Worm (Caenorhabditis elegans) whole organism, L4 larva: Measurements from ENCODE around the gene F58A6.1.

Experiments
- F10B5.3 ChIP-seq: sonication (generic microtip); optimal IDR thresholded peaks from 2 replicates; lab custom pipeline; 2016; ENCODE audit warnings: mild to moderate bottlenecking, missing genetic modification characterization, missing compliant biosample characterization
- F44E2.7 ChIP-seq: fragments of 200-800 bp; sonication (Bioruptor generic); IDR thresholded peaks from 2 replicates; pipeline ENCODE4 v2.1.2; 2022; ENCODE audit warnings: missing genetic modification characterization, missing compliant biosample characterization
- Y105C5A.15 ChIP-seq: fragments of 200-800 bp; sonication (Bioruptor generic); IDR thresholded peaks from 2 replicates; pipeline ENCODE4 v1.3.6; 2022; ENCODE audit warnings: missing genetic modification characterization, missing compliant biosample characterization
- Y75B8A.6 ChIP-seq: fragments of 200-800 bp; sonication (Bioruptor generic); IDR thresholded peaks from 2 replicates; pipeline ENCODE4 v1.3.6; 2022; ENCODE audit warnings: missing genetic modification reagents, missing genetic modification characterization, missing compliant biosample characterization
- ZK337.2 ChIP-seq: fragments of 200-800 bp; sonication (Bioruptor generic); IDR thresholded peaks from 2 replicates; pipeline ENCODE4 v1.3.6; 2022; ENCODE audit warnings: missing genetic modification reagents, missing genetic modification characterization, missing compliant biosample characterization
- ZK546.5 ChIP-seq, 2 experiments: sonication (generic microtip); optimal IDR thresholded peaks; 2 replicates each; lab custom pipeline; 2017; ENCODE audit warnings: missing biosample characterization in 2 of 2, missing genetic modification characterization in 2 of 2
- aha-1 ChIP-seq: fragments of 150-350 bp; peaks from one replicate; lab custom pipeline; 2014; ENCODE audit warnings: missing biosample characterization, missing genetic modification characterization
- aly-2 ChIP-seq: sonication (generic microtip); optimal IDR thresholded peaks from 2 replicates; lab custom pipeline; 2018; ENCODE audit warnings: missing biosample characterization, missing genetic modification characterization
- ama-1 ChIP-seq: fragments of 150-350 bp; optimal IDR thresholded peaks from 2 replicates; lab custom pipeline; 2014; ENCODE audit warnings: inconsistent platforms, mixed read lengths
- arid-1 ChIP-seq: fragments of 200-800 bp; sonication (Bioruptor generic); conservative IDR thresholded peaks from 2 replicates; pipeline ENCODE4 v1.3.6; 2022; ENCODE audit warnings: missing genetic modification reagents, missing genetic modification characterization, missing compliant biosample characterization
- ceh-28 ChIP-seq: fragments of 150-350 bp; optimal IDR thresholded peaks from 2 replicates; lab custom pipeline; 2014; ENCODE audit warnings: missing biosample characterization, missing genetic modification reagents, missing genetic modification characterization
- ceh-44 ChIP-seq: fragments of 200-800 bp; sonication (Bioruptor generic); IDR thresholded peaks from 2 replicates; pipeline ENCODE4 v1.3.6; 2022; ENCODE audit warnings: missing genetic modification reagents, missing genetic modification characterization, missing compliant biosample characterization
- ceh-82 ChIP-seq: sonication (generic microtip); optimal IDR thresholded peaks from 2 replicates; lab custom pipeline; 2017; ENCODE audit warnings: missing biosample characterization, missing genetic modification characterization
- ces-1 ChIP-seq: fragments of 150-350 bp; sonication (generic microtip); optimal IDR thresholded peaks from 4 replicates; lab custom pipeline; 2014; ENCODE audit warnings: missing biosample characterization, missing genetic modification reagents, missing genetic modification characterization
- cey-2 ChIP-seq: sonication (generic microtip); optimal IDR thresholded peaks from 3 replicates; lab custom pipeline; 2017; ENCODE audit warnings: missing genetic modification characterization, mild to moderate bottlenecking, missing compliant biosample characterization, antibody characterized with exemption, borderline replicate concordance; ENCODE audit not compliant: insufficient read depth
- ctbp-1 ChIP-seq: fragments of 200-800 bp; sonication (Bioruptor generic); IDR thresholded peaks from 2 replicates; pipeline ENCODE4 v1.3.6; 2022; ENCODE audit warnings: missing genetic modification reagents, missing genetic modification characterization, missing compliant biosample characterization
- daf-12 ChIP-seq: fragments of 150-350 bp; optimal IDR thresholded peaks from 2 replicates; lab custom pipeline; 2014; ENCODE audit warnings: missing biosample characterization, missing genetic modification reagents, missing genetic modification characterization
- daf-16 ChIP-seq, 3 experiments: sonication (generic microtip); optimal IDR thresholded peaks; 2 replicates each; lab custom pipeline; 2016 to 2017; ENCODE audit warnings: missing genetic modification characterization in 3 of 3, missing genetic modification reagents in 3 of 3, mild to moderate bottlenecking in 2 of 3, missing compliant biosample characterization in 2 of 3, missing biosample characterization in 1 of 3, moderate library complexity in 1 of 3
- daf-19 ChIP-seq: fragments of 200-800 bp; sonication (Bioruptor generic); conservative IDR thresholded peaks from 2 replicates; pipeline ENCODE4 v1.3.6; 2022; ENCODE audit warnings: missing genetic modification characterization, missing compliant biosample characterization
- daf-8 ChIP-seq: fragments of 200-800 bp; sonication (Bioruptor generic); IDR thresholded peaks from 2 replicates; pipeline ENCODE4 v1.3.6; 2022; ENCODE audit warnings: missing genetic modification characterization, missing compliant biosample characterization
- dmd-6 ChIP-seq: fragments of 200-800 bp; sonication (Bioruptor generic); IDR thresholded peaks from 2 replicates; pipeline ENCODE4 v1.3.6; 2022; ENCODE audit warnings: missing genetic modification reagents, missing genetic modification characterization, missing compliant biosample characterization
- dpl-1 ChIP-seq: fragments of 150-350 bp; optimal IDR thresholded peaks from 2 replicates; lab custom pipeline; 2014; ENCODE audit warnings: missing biosample characterization, missing genetic modification reagents, missing genetic modification characterization
- duxl-1 ChIP-seq: sonication (generic microtip); optimal IDR thresholded peaks from 2 replicates; lab custom pipeline; 2016; ENCODE audit warnings: mild to moderate bottlenecking, missing genetic modification characterization, moderate library complexity, missing compliant biosample characterization; ENCODE audit not compliant: poor library complexity
- dve-1 ChIP-seq: sonication (generic microtip); optimal IDR thresholded peaks from 2 replicates; lab custom pipeline; 2017; ENCODE audit warnings: antibody characterized with exemption, mild to moderate bottlenecking, missing genetic modification characterization, missing compliant biosample characterization; ENCODE audit not compliant: insufficient read depth
- hif-1 ChIP-seq, 2 experiments: sonication (generic microtip); optimal IDR thresholded peaks; 2 replicates each; lab custom pipeline; 2016 to 2017; ENCODE audit warnings: missing compliant biosample characterization in 2 of 2, missing genetic modification characterization in 2 of 2, missing genetic modification reagents in 2 of 2, missing genotype in 2 of 2, mild to moderate bottlenecking in 1 of 2
- hlh-11 ChIP-seq: fragments of 200-800 bp; sonication (Bioruptor generic); optimal IDR thresholded peaks from 2 replicates; lab custom pipeline; 2018; ENCODE audit warnings: mild to moderate bottlenecking, missing genetic modification characterization, missing compliant biosample characterization
- jun-1 ChIP-seq: fragments of 150-350 bp; optimal IDR thresholded peaks from 2 replicates; lab custom pipeline; 2014; ENCODE audit warnings: missing biosample characterization, missing genetic modification reagents, missing genetic modification characterization
- lin-1 ChIP-seq: fragments of 200-800 bp; sonication (Bioruptor generic); IDR thresholded peaks from 2 replicates; pipeline ENCODE4 v1.3.6; 2022; ENCODE audit warnings: missing genetic modification reagents, missing genetic modification characterization, missing compliant biosample characterization
- lin-29 ChIP-seq: fragments of 200-800 bp; sonication (Bioruptor generic); IDR thresholded peaks from 2 replicates; pipeline ENCODE4 v1.3.6; 2022; ENCODE audit warnings: missing genetic modification reagents, missing genetic modification characterization, missing compliant biosample characterization
- lin-39 ChIP-seq: fragments of 150-350 bp; optimal IDR thresholded peaks from 2 replicates; lab custom pipeline; 2014; ENCODE audit warnings: missing biosample characterization, missing genetic modification reagents, missing genetic modification characterization
- mes-2 ChIP-seq: sonication (generic microtip); optimal IDR thresholded peaks from 2 replicates; lab custom pipeline; 2016; ENCODE audit warnings: missing genotype, mild to moderate bottlenecking, missing genetic modification characterization, missing compliant biosample characterization; ENCODE audit not compliant: poor library complexity, severe bottlenecking
- nhr-28 ChIP-seq: fragments of 150-350 bp; optimal IDR thresholded peaks from 2 replicates; lab custom pipeline; 2014; ENCODE audit warnings: missing biosample characterization, missing genetic modification characterization
- nhr-42 ChIP-seq: fragments of 200-800 bp; sonication (Bioruptor generic); IDR thresholded peaks from 2 replicates; pipeline ENCODE4 v1.3.6; 2022; ENCODE audit warnings: missing genetic modification characterization, missing compliant biosample characterization
- nhr-48 ChIP-seq: sonication (generic microtip); optimal IDR thresholded peaks from 2 replicates; lab custom pipeline; 2016; ENCODE audit warnings: mild to moderate bottlenecking, missing genetic modification characterization, missing compliant biosample characterization
- nhr-76 ChIP-seq: fragments of 150-350 bp; optimal IDR thresholded peaks from 2 replicates; lab custom pipeline; 2014; ENCODE audit warnings: missing biosample characterization, missing genetic modification characterization
- nhr-77 ChIP-seq: fragments of 150-350 bp; optimal IDR thresholded peaks from 2 replicates; lab custom pipeline; 2014; ENCODE audit warnings: missing biosample characterization, missing genetic modification characterization
- pha-4 ChIP-seq, 2 experiments: fragments of 150-350 bp in 1 of 2; fragments of 200-800 bp in 1 of 2; sonication (Bioruptor generic) in 1 of 2; IDR thresholded peaks in 1 of 2; optimal IDR thresholded peaks in 1 of 2; 2 replicates each; pipeline versions ENCODE4 v1.3.6 to Lab custom; 2014 to 2022; ENCODE audit warnings: missing genetic modification characterization in 2 of 2, missing genetic modification reagents in 2 of 2, missing biosample characterization in 1 of 2, missing compliant biosample characterization in 1 of 2
- php-3 ChIP-seq: fragments of 200-800 bp; sonication (Bioruptor generic); IDR thresholded peaks from 2 replicates; pipeline ENCODE4 v1.3.6; 2022; ENCODE audit warnings: missing genetic modification reagents, missing genetic modification characterization, missing compliant biosample characterization
- saeg-2 ChIP-seq: fragments of 200-800 bp; sonication (Bioruptor generic); IDR thresholded peaks from 2 replicates; pipeline ENCODE4 v1.3.6; 2022; ENCODE audit warnings: missing genetic modification reagents, missing genetic modification characterization, missing compliant biosample characterization
- sdz-12 ChIP-seq: fragments of 200-800 bp; sonication (Bioruptor generic); optimal IDR thresholded peaks from 2 replicates; lab custom pipeline; 2018; ENCODE audit warnings: mild to moderate bottlenecking, missing genetic modification characterization, missing compliant biosample characterization
- set-16 ChIP-seq: fragments of 200-800 bp; sonication (Bioruptor generic); IDR thresholded peaks from 2 replicates; pipeline ENCODE4 v1.3.6; 2022; ENCODE audit warnings: missing genetic modification reagents, missing genetic modification characterization, missing compliant biosample characterization
- spr-3 ChIP-seq: fragments of 200-800 bp; sonication (Bioruptor generic); optimal IDR thresholded peaks from 2 replicates; lab custom pipeline; 2018; ENCODE audit warnings: mild to moderate bottlenecking, missing genetic modification characterization, missing compliant biosample characterization
- tag-97 ChIP-seq: fragments of 200-800 bp; sonication (Bioruptor generic); IDR thresholded peaks from 2 replicates; pipeline ENCODE4 v1.3.6; 2022; ENCODE audit warnings: missing genetic modification characterization, missing compliant biosample characterization
- tra-1 ChIP-seq: fragments of 200-800 bp; sonication (Bioruptor generic); IDR thresholded peaks from 2 replicates; pipeline ENCODE4 v1.3.6; 2022; ENCODE audit warnings: missing genetic modification reagents, missing genetic modification characterization, missing compliant biosample characterization
- unc-62 ChIP-seq, 3 experiments: fragments of 150-350 bp in 1 of 3; sonication (generic microtip); optimal IDR thresholded peaks in 2 of 3; peaks in 1 of 3; 1 replicate in 1 of 3; 2 replicates in 2 of 3; lab custom pipeline; 2014 to 2017; ENCODE audit warnings: missing biosample characterization in 3 of 3, missing genetic modification characterization in 3 of 3, missing genetic modification reagents in 3 of 3, missing genotype in 1 of 3
- vab-7 ChIP-seq: fragments of 200-800 bp; sonication (Bioruptor generic); IDR thresholded peaks from 2 replicates; pipeline ENCODE4 v1.3.6; 2022; ENCODE audit warnings: missing genetic modification reagents, missing genetic modification characterization, missing compliant biosample characterization
- zag-1 ChIP-seq: fragments of 150-350 bp; optimal IDR thresholded peaks from 2 replicates; lab custom pipeline; 2014; ENCODE audit warnings: missing biosample characterization, missing genetic modification characterization
- zfp-2 ChIP-seq: sonication (generic microtip); optimal IDR thresholded peaks from 2 replicates; lab custom pipeline; 2016; ENCODE audit warnings: mild to moderate bottlenecking, missing genetic modification characterization, missing compliant biosample characterization
- ztf-11 ChIP-seq: fragments of 150-350 bp; optimal IDR thresholded peaks from 2 replicates; lab custom pipeline; 2014; ENCODE audit warnings: missing biosample characterization, missing genetic modification characterization

The F58A6.1 gene

DNA sequence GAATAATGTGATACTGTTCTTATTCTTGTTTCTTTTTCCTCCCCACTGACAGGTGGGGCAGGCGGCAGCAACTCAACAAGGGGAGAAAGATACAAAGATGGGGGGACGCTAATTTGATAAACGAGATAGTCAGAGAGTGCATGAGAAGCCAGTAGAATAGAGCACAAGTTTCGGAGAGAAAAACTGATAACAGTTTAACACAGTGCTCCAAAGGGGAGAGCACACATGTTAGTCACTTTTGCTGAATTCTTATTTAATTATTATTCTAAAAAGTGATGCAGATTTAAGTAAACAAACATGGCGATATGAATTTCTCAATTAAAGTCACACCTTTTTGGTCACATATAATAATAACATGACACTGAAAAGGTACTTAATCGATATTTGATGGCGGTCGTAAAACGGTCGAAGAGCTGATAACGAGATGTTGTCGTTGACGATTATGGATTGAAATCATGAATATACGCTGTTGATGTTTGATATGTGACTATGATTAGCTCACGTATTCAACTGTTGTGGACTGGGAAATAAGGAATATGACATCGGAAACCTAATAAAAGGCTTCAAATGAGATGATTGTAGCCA, 43.3 kb downstream of the F58A6.1 start (continued):
- no peak for TF ChIP-seq ces-1
- no peak for TF ChIP-seq duxl-1
- TF ChIP-seq Y75B8A.6 (GFP tag; lab: Robert Waterston, UW) = no peak
- TF ChIP-seq hif-1 (tag; optimal IDR thresholded peaks at IDR 0.05; lab: Kevin White, UChicago) = no peak
- TF ChIP-seq aly-2 (tag; lab: Kevin White, UChicago) = no peak
- no peak for TF ChIP-seq saeg-2
- TF ChIP-seq ZK337.2 (GFP tag; lab: Robert Waterston, UW) = no peak
- no peak for TF ChIP-seq lin-1
- no peak for TF ChIP-seq ceh-28
- TF ChIP-seq vab-7 = no peak
- TF ChIP-seq ctbp-1 = no peak
- TF ChIP-seq ama-1 (lab: Kevin White, UChicago) = no peak
- TF ChIP-seq arid-1 (GFP tag; lab: Robert Waterston, UW) = no peak
- peak; percentile 76 for TF ChIP-seq dve-1
- no peak for TF ChIP-seq lin-29 (GFP tag; lab: Robert Waterston, UW)
- peak; percentile 100 for TF ChIP-seq php-3
- TF ChIP-seq pha-4 (GFP tag; IDR thresholded peaks at IDR 0.05; lab: Robert Waterston, UW) = peak; percentile 43; the same call in 1 of the 2 replicates
- no peak for TF ChIP-seq pha-4 (tag; optimal IDR thresholded peaks at IDR 0.05; lab: Kevin White, UChicago)
- TF ChIP-seq nhr-42 = no peak
- TF ChIP-seq ZK546.5 (tag; optimal IDR thresholded peaks at IDR 0.05; lab: Kevin White, UChicago) = no peak
- no peak for TF ChIP-seq daf-12 (tag; lab: Kevin White, UChicago)
- TF ChIP-seq daf-8 (GFP tag; lab: Robert Waterston, UW) = no peak
- no peak for TF ChIP-seq ztf-11 (tag; lab: Kevin White, UChicago)
- TF ChIP-seq dmd-6 = peak; percentile 68
- no peak for TF ChIP-seq nhr-76 (tag; lab: Kevin White, UChicago)
- no peak for TF ChIP-seq Y105C5A.15 (GFP tag; lab: Robert Waterston, UW)
- peak; percentile 43 for TF ChIP-seq nhr-48
- peak; percentile 57 for TF ChIP-seq nhr-77
- TF ChIP-seq tag-97 = no peak
- no peak for TF ChIP-seq cey-2 (tag; lab: Kevin White, UChicago)
- peak; percentile 35; the same call in 1 of the 2 replicates for TF ChIP-seq tra-1 (GFP tag; lab: Robert Waterston, UW)
- TF ChIP-seq daf-16 (GFP tag; optimal IDR thresholded peaks at IDR 0.05; lab: Kevin White, UChicago) = peak in 1 of 2 experiments; percentile 62
- peak; percentile 94 for TF ChIP-seq daf-16 (tag; optimal IDR thresholded peaks at IDR 0.05; lab: Kevin White, UChicago)
- TF ChIP-seq aha-1 (tag; lab: Kevin White, UChicago) = no peak
- TF ChIP-seq mes-2 (tag; lab: Kevin White, UChicago) = peak; percentile 14
- no peak for TF ChIP-seq lin-39 (tag; lab: Kevin White, UChicago)
- TF ChIP-seq zfp-2 (tag; lab: Kevin White, UChicago) = no peak
- TF ChIP-seq hlh-11 (tag; lab: Kevin White, UChicago) = peak; percentile 78
- no peak for TF ChIP-seq jun-1 (tag; lab: Kevin White, UChicago)
- no peak for TF ChIP-seq sdz-12 (GFP tag; lab: Kevin White, UChicago)
- peak; percentile 79 for TF ChIP-seq nhr-28 (tag; lab: Kevin White, UChicago)
- TF ChIP-seq set-16 = no peak
- TF ChIP-seq dpl-1 (GFP tag; lab: Kevin White, UChicago) = no peak
- TF ChIP-seq daf-19 (GFP tag; lab: Robert Waterston, UW) = no peak
- no peak for TF ChIP-seq F10B5.3 (tag; lab: Kevin White, UChicago)
- TF ChIP-seq spr-3 (GFP tag; lab: Kevin White, UChicago) = no peak
- TF ChIP-seq ceh-44 (GFP tag; lab: Robert Waterston, UW) = no peak
- TF ChIP-seq unc-62 (GFP tag; optimal IDR thresholded peaks at IDR 0.05 in 1 of 2; lab: Kevin White, UChicago) = peak in 1 of 2 experiments; percentile 1
- no peak for TF ChIP-seq unc-62 (tag; optimal IDR thresholded peaks at IDR 0.05; lab: Kevin White, UChicago)
- TF ChIP-seq ceh-82 = no peak
- no peak for TF ChIP-seq F44E2.7 (GFP tag; lab: Robert Waterston, UW)
- no peak for TF ChIP-seq zag-1 (tag; lab: Kevin White, UChicago)
